Fruit fly (Drosophila melanogaster) Kc167 (cell line): Measurements from ENCODE around the gene CG15025.

Source experiments
- Sin3A ChIP-seq: fragments of >200 bp; optimal IDR thresholded peaks from 2 replicates; lab custom pipeline; 2018; ENCODE audit warnings: missing external identifiers
- h ChIP-seq: fragments of >200 bp; optimal IDR thresholded peaks from 3 replicates; lab custom pipeline; 2018; ENCODE audit warnings: missing external identifiers
- psq ChIP-seq: fragments of >200 bp; optimal IDR thresholded peaks from 2 replicates; lab custom pipeline; 2017; ENCODE audit warnings: missing external identifiers

dm6 chr3R:19472218-19472617 lies 18.7 kb downstream of the CG15025 start:
- no peak for TF ChIP-seq h
- TF ChIP-seq psq (lab: Kevin White, UChicago) = no peak
- no peak for TF ChIP-seq Sin3A (lab: Kevin White, UChicago)
